Worm (Caenorhabditis elegans) whole organism, young adult: ENCODE data around the gene F14F8.9.

Source experiments
- B0019.2 ChIP-seq: fragments of 200-800 bp; sonication (Bioruptor generic); conservative IDR thresholded peaks from 2 replicates; pipeline ENCODE4 v1.3.6; 2022; ENCODE audit warnings: missing genetic modification reagents, missing genetic modification characterization, missing compliant biosample characterization
- B0035.1 ChIP-seq: sonication (generic microtip); optimal IDR thresholded peaks from 2 replicates; lab custom pipeline; 2016; ENCODE audit warnings: missing genetic modification characterization, mild to moderate bottlenecking, missing compliant biosample characterization, missing genotype, missing genetic modification reagents
- B0261.1 ChIP-seq: sonication (generic microtip); optimal IDR thresholded peaks from 2 replicates; lab custom pipeline; 2016; ENCODE audit warnings: mild to moderate bottlenecking, missing genetic modification characterization, moderate library complexity, missing compliant biosample characterization
- B0336.3 ChIP-seq: fragments of 200-800 bp; sonication (Bioruptor generic); IDR thresholded peaks from 2 replicates; pipeline ENCODE4 v1.3.6; 2022; ENCODE audit warnings: missing genetic modification characterization, missing compliant biosample characterization
- C17E4.6 ChIP-seq: fragments of 200-800 bp; sonication (Bioruptor generic); IDR thresholded peaks from 2 replicates; pipeline ENCODE4 v1.3.6; 2022; ENCODE audit warnings: missing genetic modification reagents, missing genetic modification characterization, missing compliant biosample characterization
- D2030.7 ChIP-seq: fragments of 200-800 bp; sonication (Bioruptor generic); IDR thresholded peaks from 2 replicates; pipeline ENCODE4 v1.3.6; 2022; ENCODE audit warnings: missing genetic modification reagents, missing genetic modification characterization, missing compliant biosample characterization
- F23B12.7 ChIP-seq: sonication (generic microtip); optimal IDR thresholded peaks from 2 replicates; lab custom pipeline; 2017; ENCODE audit warnings: missing genetic modification characterization, mild to moderate bottlenecking, missing compliant biosample characterization, antibody characterized with exemption, moderate library complexity; ENCODE audit not compliant: insufficient read depth
- F39B2.1 ChIP-seq: fragments of 200-800 bp; sonication (Bioruptor generic); IDR thresholded peaks from 2 replicates; pipeline ENCODE4 v1.3.6; 2022; ENCODE audit warnings: missing genetic modification reagents, missing genetic modification characterization, missing compliant biosample characterization
- K11D2.4 ChIP-seq: fragments of 200-800 bp; sonication (Bioruptor generic); IDR thresholded peaks from 2 replicates; pipeline ENCODE4 v1.3.6; 2022; ENCODE audit warnings: missing genetic modification reagents, missing genetic modification characterization, missing compliant biosample characterization
- attf-6 ChIP-seq: fragments of 200-800 bp; sonication (Bioruptor generic); IDR thresholded peaks from 2 replicates; pipeline ENCODE4 v1.3.6; 2022; ENCODE audit warnings: missing genetic modification reagents, missing genetic modification characterization, missing compliant biosample characterization
- ccch-3 ChIP-seq: fragments of 200-800 bp; sonication (Bioruptor generic); optimal IDR thresholded peaks from 2 replicates; lab custom pipeline; 2018; ENCODE audit warnings: mild to moderate bottlenecking, missing genetic modification characterization, missing compliant biosample characterization
- cebp-2 ChIP-seq: fragments of 200-800 bp; sonication (Bioruptor generic); IDR thresholded peaks from 2 replicates; pipeline ENCODE4 v1.3.6; 2022; ENCODE audit warnings: missing genetic modification characterization, missing compliant biosample characterization
- ceh-27 ChIP-seq: fragments of 200-800 bp; sonication (Bioruptor generic); optimal IDR thresholded peaks from 2 replicates; lab custom pipeline; 2018; ENCODE audit warnings: mild to moderate bottlenecking, missing genetic modification characterization, moderate library complexity, missing compliant biosample characterization
- die-1 ChIP-seq: sonication (generic microtip); optimal IDR thresholded peaks from 2 replicates; lab custom pipeline; 2016; ENCODE audit warnings: missing genotype, mild to moderate bottlenecking, missing genetic modification characterization, missing compliant biosample characterization
- dox-1 ChIP-seq: fragments of 200-800 bp; sonication (Bioruptor generic); IDR thresholded peaks from 2 replicates; pipeline ENCODE4 v1.3.6; 2022; ENCODE audit warnings: missing genetic modification reagents, missing genetic modification characterization, missing compliant biosample characterization
- dpl-1 ChIP-seq: fragments of 150-350 bp; optimal IDR thresholded peaks from 2 replicates; lab custom pipeline; 2014; ENCODE audit warnings: missing biosample characterization, missing genetic modification reagents, missing genetic modification characterization
- him-1 ChIP-seq: sonication (generic microtip); optimal IDR thresholded peaks from 2 replicates; lab custom pipeline; 2016; ENCODE audit warnings: missing genotype, missing genetic modification reagents, missing genetic modification characterization, missing compliant biosample characterization
- hmg-1.2 ChIP-seq: fragments of 200-800 bp; sonication (Bioruptor generic); IDR thresholded peaks from 2 replicates; pipeline ENCODE4 v1.3.6; 2022; ENCODE audit warnings: missing genetic modification reagents, missing genetic modification characterization, missing compliant biosample characterization
- lag-1 ChIP-seq: fragments of 200-800 bp; sonication (Bioruptor generic); IDR thresholded peaks from 2 replicates; pipeline ENCODE4 v1.3.6; 2022; ENCODE audit warnings: missing genetic modification reagents, missing genetic modification characterization, missing compliant biosample characterization
- let-607 ChIP-seq, 2 experiments: fragments of 200-800 bp in 1 of 2; sonication (Bioruptor generic) in 1 of 2; sonication (generic microtip) in 1 of 2; optimal IDR thresholded peaks; 2 replicates each; lab custom pipeline; 2016 to 2018; ENCODE audit warnings: mild to moderate bottlenecking in 2 of 2, missing compliant biosample characterization in 2 of 2, missing genetic modification characterization in 2 of 2, moderate library complexity in 2 of 2, missing genotype in 1 of 2
- lin-26 ChIP-seq: fragments of 200-800 bp; sonication (Bioruptor generic); IDR thresholded peaks from 2 replicates; pipeline ENCODE4 v1.3.6; 2022; ENCODE audit warnings: missing genetic modification reagents, missing genetic modification characterization, missing compliant biosample characterization
- lsl-1 ChIP-seq: fragments of 200-800 bp; sonication (Bioruptor generic); optimal IDR thresholded peaks from 2 replicates; lab custom pipeline; 2018; ENCODE audit warnings: mild to moderate bottlenecking, missing genetic modification characterization, moderate library complexity, missing compliant biosample characterization
- madf-10 ChIP-seq: sonication (generic microtip); optimal IDR thresholded peaks from 2 replicates; lab custom pipeline; 2016; ENCODE audit warnings: mild to moderate bottlenecking, missing genetic modification characterization, missing compliant biosample characterization
- mel-28 ChIP-seq: sonication (generic microtip); optimal IDR thresholded peaks from 2 replicates; lab custom pipeline; 2016; ENCODE audit warnings: borderline replicate concordance, mild to moderate bottlenecking, missing genetic modification characterization, missing compliant biosample characterization
- nfya-1 ChIP-seq: sonication (generic microtip); optimal IDR thresholded peaks from 2 replicates; lab custom pipeline; 2017; ENCODE audit warnings: antibody characterized with exemption, missing compliant biosample characterization, missing genetic modification characterization, borderline replicate concordance; ENCODE audit not compliant: insufficient read depth
- nhr-120 ChIP-seq: fragments of 200-800 bp; sonication (Bioruptor generic); IDR thresholded peaks from 2 replicates; pipeline ENCODE4 v1.3.6; 2022; ENCODE audit warnings: missing genetic modification characterization, missing compliant biosample characterization
- nhr-80 ChIP-seq: sonication (generic microtip); optimal IDR thresholded peaks from 2 replicates; lab custom pipeline; 2016; ENCODE audit warnings: missing genetic modification characterization, missing compliant biosample characterization
- pbrm-1 ChIP-seq: fragments of 200-800 bp; sonication (Bioruptor generic); IDR thresholded peaks from 2 replicates; pipeline ENCODE4 v1.3.6; 2022; ENCODE audit warnings: missing genetic modification reagents, missing genetic modification characterization, missing compliant biosample characterization
- pha-4 ChIP-seq: fragments of 150-350 bp; sonication (generic microtip); optimal IDR thresholded peaks from 2 replicates; lab custom pipeline; 2014; ENCODE audit warnings: missing biosample characterization, missing genetic modification reagents, missing genetic modification characterization
- rec-8 ChIP-seq, 2 experiments: sonication (generic microtip); optimal IDR thresholded peaks; 2 replicates each; lab custom pipeline; 2016; ENCODE audit warnings: mild to moderate bottlenecking in 2 of 2, missing genetic modification characterization in 2 of 2, missing genetic modification reagents in 2 of 2, missing genotype in 2 of 2, missing biosample characterization in 1 of 2, missing compliant biosample characterization in 1 of 2, moderate library complexity in 1 of 2
- rpc-1 ChIP-seq, 2 experiments: fragments of 150-350 bp in 1 of 2; sonication (generic microtip) in 1 of 2; optimal IDR thresholded peaks; 2 replicates each; lab custom pipeline; 2014 to 2018; ENCODE audit warnings: missing biosample characterization in 1 of 2, missing genetic modification characterization in 1 of 2, missing genetic modification reagents in 1 of 2, missing genotype in 1 of 2
- snpc-1.3 ChIP-seq: sonication (generic microtip); optimal IDR thresholded peaks from 2 replicates; lab custom pipeline; 2017; ENCODE audit warnings: missing genetic modification characterization, mild to moderate bottlenecking, missing compliant biosample characterization, antibody characterized with exemption, moderate library complexity, missing genotype, missing genetic modification reagents; ENCODE audit not compliant: insufficient read depth
- snpc-3.4 ChIP-seq: sonication (generic microtip); optimal IDR thresholded peaks from 2 replicates; lab custom pipeline; 2017; ENCODE audit warnings: missing genetic modification characterization, mild to moderate bottlenecking, missing compliant biosample characterization, antibody characterized with exemption, moderate library complexity, missing genotype, missing genetic modification reagents
- snpc-4 ChIP-seq, 5 experiments: fragments of 150-350 bp in 1 of 5; sonication (generic microtip) in 4 of 5; optimal IDR thresholded peaks; 2 replicates each; lab custom pipeline; 2014 to 2018; ENCODE audit warnings: missing genetic modification characterization in 5 of 5, missing biosample characterization in 3 of 5, antibody characterized with exemption in 2 of 5, mild to moderate bottlenecking in 2 of 5, missing compliant biosample characterization in 2 of 5, missing genotype in 2 of 5, moderate library complexity in 2 of 5, missing genetic modification reagents in 1 of 5
- sptf-2 ChIP-seq: fragments of 200-800 bp; sonication (Bioruptor generic); optimal IDR thresholded peaks from 2 replicates; lab custom pipeline; 2018; ENCODE audit warnings: mild to moderate bottlenecking, missing genetic modification characterization, missing compliant biosample characterization
- zfh-2 ChIP-seq: fragments of 200-800 bp; sonication (Bioruptor generic); conservative IDR thresholded peaks from 2 replicates; pipeline ENCODE4 v1.3.6; 2022; ENCODE audit warnings: missing genetic modification reagents, missing genetic modification characterization, missing compliant biosample characterization
- ztf-22 ChIP-seq: fragments of 200-800 bp; sonication (Bioruptor generic); optimal IDR thresholded peaks from 2 replicates; lab custom pipeline; 2018; ENCODE audit warnings: mild to moderate bottlenecking, missing genetic modification characterization, moderate library complexity, missing compliant biosample characterization
- ztf-28 ChIP-seq: fragments of 200-800 bp; sonication (Bioruptor generic); IDR thresholded peaks from 2 replicates; pipeline ENCODE4 v1.3.6; 2022; ENCODE audit warnings: missing genetic modification reagents, missing genetic modification characterization, missing compliant biosample characterization

F14F8.9 gene

ce11 chrV:16628991-16629390 is 39.4 kb downstream of the F14F8.9 start, which contains the start of gene W06G6.2 (continued):
- TF ChIP-seq ztf-28, result no peak
- TF ChIP-seq, all 124 proteins: peak for 0

DNA sequence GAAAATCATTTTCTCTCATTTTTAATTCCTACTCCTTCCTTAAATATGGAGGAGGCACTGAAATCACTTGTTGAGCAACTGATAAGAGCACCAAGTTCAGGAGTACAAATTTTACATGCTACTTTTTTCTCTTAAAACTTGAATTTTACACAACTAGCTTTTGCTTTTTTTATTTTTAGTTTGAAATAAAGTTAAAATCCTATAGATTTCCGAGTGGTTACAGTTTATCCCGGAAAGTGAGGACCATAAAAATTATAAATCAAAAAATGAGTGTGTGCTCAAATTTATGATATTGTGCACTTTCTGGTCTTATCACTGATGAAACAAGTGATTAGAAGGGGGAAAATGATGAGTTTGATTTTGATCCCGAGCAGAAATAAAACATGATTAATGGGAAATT is 40.4 kb downstream of the F14F8.9 start, which contains the start of gene oac-53:
Gene oac-53 (minus strand): TSS at position 9 of the 400 bp plus-strand sequence.
- TF ChIP-seq F23B12.7 (tag; lab: Kevin White, UChicago), result no peak
- peak; percentile 59 for TF ChIP-seq nhr-80
- no peak for TF ChIP-seq B0035.1 (tag; lab: Kevin White, UChicago)
- no peak for TF ChIP-seq ccch-3 (GFP tag; lab: Kevin White, UChicago)

ce11 chrV:16622754-16623261 is 45.6 kb downstream of the F14F8.9 start, which contains the start of gene Y70C5A.2:
Gene Y70C5A.2 (minus strand): TSS chrV:16623211.
- TF ChIP-seq pbrm-1 (GFP tag; lab: Robert Waterston, UW), result peak; percentile 80
- no peak for TF ChIP-seq F39B2.1
- TF ChIP-seq B0019.2, result no peak
- 0 out of 2 replicates have a peak, but pooled peaks have one; percentile 51 for TF ChIP-seq attf-6 (GFP tag; lab: Robert Waterston, UW)
- TF ChIP-seq zfh-2 (GFP tag; lab: Robert Waterston, UW), result peak; percentile 52
- no peak for TF ChIP-seq lsl-1
- no peak for TF ChIP-seq B0035.1 (tag; lab: Kevin White, UChicago)
- no peak for TF ChIP-seq rpc-1 (optimal IDR thresholded peaks at IDR 0.05; lab: Kevin White, UChicago)
- TF ChIP-seq rpc-1 (tag; optimal IDR thresholded peaks at IDR 0.05; lab: Kevin White, UChicago), result peak; percentile 21
- TF ChIP-seq dox-1, result peak; percentile 10; the same call in 1 of the 2 replicates
- TF ChIP-seq D2030.7 (GFP tag; lab: Robert Waterston, UW), result peak; percentile 35; the same call in 1 of the 2 replicates

ce11 chrV:16621894-16622293 is 46.5 kb downstream of the F14F8.9 start:
- TF ChIP-seq B0035.1 (tag; lab: Kevin White, UChicago) (no peak), die-1 (tag; lab: Kevin White, UChicago) (peak; percentile 33), ceh-27 (peak; percentile 18), ztf-22 (GFP tag; lab: Kevin White, UChicago) (no peak), C17E4.6 (no peak), D2030.7 (GFP tag; lab: Robert Waterston, UW) (0 out of 2 replicates have a peak, but pooled peaks have one; percentile 30), madf-10 (tag; lab: Kevin White, UChicago) (no peak), B0261.1 (tag; lab: Kevin White, UChicago) (peak; percentile 82), let-607 (tag; optimal IDR thresholded peaks at IDR 0.05; lab: Kevin White, UChicago) (no peak), nhr-120 (GFP tag; lab: Robert Waterston, UW) (no peak), nfya-1 (no peak), ccch-3 (GFP tag; lab: Kevin White, UChicago) (no peak), dox-1 (peak; percentile 60; the same call in 1 of the 2 replicates), him-1 (tag; lab: Kevin White, UChicago) (peak; percentile 83), dpl-1 (no peak), lag-1 (GFP tag; lab: Robert Waterston, UW) (0 out of 2 replicates have a peak, but pooled peaks have one; percentile 43), rec-8 (tag; optimal IDR thresholded peaks at IDR 0.05; lab: Kevin White, UChicago) (no peak), lin-26 (GFP tag; lab: Robert Waterston, UW) (peak; percentile 69; the same call in 1 of the 2 replicates), B0336.3 (GFP tag; lab: Robert Waterston, UW) (no peak), hmg-1.2 (GFP tag; lab: Robert Waterston, UW) (peak; percentile 28; the same call in 1 of the 2 replicates), K11D2.4 (no peak), cebp-2 (GFP tag; lab: Robert Waterston, UW) (0 out of 2 replicates have a peak, but pooled peaks have one; percentile 28), nhr-80 (no peak), snpc-1.3 (tag; lab: Kevin White, UChicago) (no peak), snpc-3.4 (tag; lab: Kevin White, UChicago) (no peak), pha-4 (tag; lab: Kevin White, UChicago) (no peak), attf-6 (GFP tag; lab: Robert Waterston, UW) (peak; percentile 79), rpc-1 (optimal IDR thresholded peaks at IDR 0.05; lab: Kevin White, UChicago) (peak; percentile 61), rpc-1 (tag; optimal IDR thresholded peaks at IDR 0.05; lab: Kevin White, UChicago) (peak; percentile 76), sptf-2 (GFP tag; lab: Kevin White, UChicago) (no peak), snpc-4 (GFP tag; optimal IDR thresholded peaks at IDR 0.05; lab: Kevin White, UChicago) (no peak), snpc-4 (tag; optimal IDR thresholded peaks at IDR 0.05; lab: Kevin White, UChicago) (peak in 2 of 4 experiments; percentile 1 to 58), mel-28 (tag; lab: Kevin White, UChicago) (no peak)
